Worm (Caenorhabditis elegans): ENCODE data around the gene col-156.

- TF ChIP-seq med-1 (GFP tag; optimal IDR thresholded peaks at IDR 0.05; ENCODE audit: insufficient read depth), result no peak
- TF ChIP-seq ztf-29 (GFP tag; IDR thresholded peaks at IDR 0.05), result no peak
- no peak for TF ChIP-seq ref-1 (GFP tag; conservative IDR thresholded peaks at IDR 0.05)
- TF ChIP-seq ztf-23 (GFP tag; IDR thresholded peaks at IDR 0.05), result no peak
- TF ChIP-seq flt-1 (GFP tag; IDR thresholded peaks at IDR 0.05), result no peak
- TF ChIP-seq cog-1 (tag; optimal IDR thresholded peaks at IDR 0.05), result no peak
- TF ChIP-seq tab-1 (GFP tag; IDR thresholded peaks at IDR 0.05), result no peak
Measured at ce11 chrV:11439202-11439601, 11.0 kb downstream of the col-156 start.

All from whole organism, midembryonic.